Worm (Caenorhabditis elegans) whole organism, L4 larva: ENCODE results near the gene F59A6.2.

Source experiments
- F26F4.8 ChIP-seq: fragments of 200-800 bp; sonication (Bioruptor generic); conservative IDR thresholded peaks from 2 replicates; pipeline ENCODE4 v1.3.6; 2022; ENCODE audit warnings: missing genetic modification characterization, missing compliant biosample characterization
- F49E8.2 ChIP-seq: sonication (generic microtip); optimal IDR thresholded peaks from 2 replicates; lab custom pipeline; 2016; ENCODE audit warnings: missing compliant biosample characterization, mild to moderate bottlenecking, missing genetic modification characterization, borderline replicate concordance
- T26A8.4 ChIP-seq: fragments of 200-800 bp; sonication (Bioruptor generic); IDR thresholded peaks from 2 replicates; pipeline ENCODE4 v1.3.6; 2022; ENCODE audit warnings: missing genetic modification characterization, missing compliant biosample characterization
- Y105C5A.15 ChIP-seq: fragments of 200-800 bp; sonication (Bioruptor generic); IDR thresholded peaks from 2 replicates; pipeline ENCODE4 v1.3.6; 2022; ENCODE audit warnings: missing genetic modification characterization, missing compliant biosample characterization
- Y5F2A.4 ChIP-seq: fragments of 200-800 bp; sonication (Bioruptor generic); optimal IDR thresholded peaks from 2 replicates; lab custom pipeline; 2018; ENCODE audit warnings: mild to moderate bottlenecking, missing genetic modification characterization, missing compliant biosample characterization
- aha-1 ChIP-seq: fragments of 150-350 bp; peaks from one replicate; lab custom pipeline; 2014; ENCODE audit warnings: missing biosample characterization, missing genetic modification characterization
- ama-1 ChIP-seq: fragments of 150-350 bp; optimal IDR thresholded peaks from 2 replicates; lab custom pipeline; 2014; ENCODE audit warnings: inconsistent platforms, mixed read lengths
- attf-4 ChIP-seq: sonication (generic microtip); optimal IDR thresholded peaks from 3 replicates; lab custom pipeline; 2017; ENCODE audit warnings: missing biosample characterization, missing genetic modification characterization
- ceh-20 ChIP-seq: fragments of 200-800 bp; sonication (Bioruptor generic); IDR thresholded peaks from 2 replicates; pipeline ENCODE4 v1.3.6; 2022; ENCODE audit warnings: missing genetic modification reagents, missing genetic modification characterization, missing compliant biosample characterization
- ceh-28 ChIP-seq: fragments of 150-350 bp; optimal IDR thresholded peaks from 2 replicates; lab custom pipeline; 2014; ENCODE audit warnings: missing biosample characterization, missing genetic modification reagents, missing genetic modification characterization
- ceh-32 ChIP-seq: sonication (generic microtip); optimal IDR thresholded peaks from 2 replicates; lab custom pipeline; 2016; ENCODE audit warnings: mild to moderate bottlenecking, missing genetic modification characterization, missing compliant biosample characterization; ENCODE audit not compliant: poor library complexity
- ces-1 ChIP-seq: fragments of 150-350 bp; sonication (generic microtip); optimal IDR thresholded peaks from 4 replicates; lab custom pipeline; 2014; ENCODE audit warnings: missing biosample characterization, missing genetic modification reagents, missing genetic modification characterization
- daf-16 ChIP-seq, 3 experiments: sonication (generic microtip); optimal IDR thresholded peaks; 2 replicates each; lab custom pipeline; 2016 to 2017; ENCODE audit warnings: missing genetic modification characterization in 3 of 3, missing genetic modification reagents in 3 of 3, mild to moderate bottlenecking in 2 of 3, missing compliant biosample characterization in 2 of 3, missing biosample characterization in 1 of 3, moderate library complexity in 1 of 3
- dmd-8 ChIP-seq: fragments of 200-800 bp; sonication (Bioruptor generic); IDR thresholded peaks from 2 replicates; pipeline ENCODE4 v1.3.6; 2022; ENCODE audit warnings: missing genetic modification characterization, missing compliant biosample characterization
- dpl-1 ChIP-seq: fragments of 150-350 bp; optimal IDR thresholded peaks from 2 replicates; lab custom pipeline; 2014; ENCODE audit warnings: missing biosample characterization, missing genetic modification reagents, missing genetic modification characterization
- duxl-1 ChIP-seq: sonication (generic microtip); optimal IDR thresholded peaks from 2 replicates; lab custom pipeline; 2016; ENCODE audit warnings: mild to moderate bottlenecking, missing genetic modification characterization, moderate library complexity, missing compliant biosample characterization; ENCODE audit not compliant: poor library complexity
- dve-1 ChIP-seq: sonication (generic microtip); optimal IDR thresholded peaks from 2 replicates; lab custom pipeline; 2017; ENCODE audit warnings: antibody characterized with exemption, mild to moderate bottlenecking, missing genetic modification characterization, missing compliant biosample characterization; ENCODE audit not compliant: insufficient read depth
- egl-27 ChIP-seq: sonication (generic microtip); optimal IDR thresholded peaks from 3 replicates; lab custom pipeline; 2017; ENCODE audit warnings: missing biosample characterization, missing genetic modification reagents, missing genetic modification characterization
- hif-1 ChIP-seq, 2 experiments: sonication (generic microtip); optimal IDR thresholded peaks; 2 replicates each; lab custom pipeline; 2016 to 2017; ENCODE audit warnings: missing compliant biosample characterization in 2 of 2, missing genetic modification characterization in 2 of 2, missing genetic modification reagents in 2 of 2, missing genotype in 2 of 2, mild to moderate bottlenecking in 1 of 2
- hmg-1.1 ChIP-seq: fragments of 200-800 bp; sonication (Bioruptor generic); IDR thresholded peaks from 2 replicates; pipeline ENCODE4 v1.3.6; 2022; ENCODE audit warnings: missing genetic modification reagents, missing genetic modification characterization, missing compliant biosample characterization
- jun-1 ChIP-seq: fragments of 150-350 bp; optimal IDR thresholded peaks from 2 replicates; lab custom pipeline; 2014; ENCODE audit warnings: missing biosample characterization, missing genetic modification reagents, missing genetic modification characterization
- lin-1 ChIP-seq: fragments of 200-800 bp; sonication (Bioruptor generic); IDR thresholded peaks from 2 replicates; pipeline ENCODE4 v1.3.6; 2022; ENCODE audit warnings: missing genetic modification reagents, missing genetic modification characterization, missing compliant biosample characterization
- lin-29 ChIP-seq: fragments of 200-800 bp; sonication (Bioruptor generic); IDR thresholded peaks from 2 replicates; pipeline ENCODE4 v1.3.6; 2022; ENCODE audit warnings: missing genetic modification reagents, missing genetic modification characterization, missing compliant biosample characterization
- lin-38 ChIP-seq: fragments of 200-800 bp; sonication (Bioruptor generic); IDR thresholded peaks from 2 replicates; pipeline ENCODE4 v1.3.6; 2022; ENCODE audit warnings: missing genetic modification reagents, missing genetic modification characterization, missing compliant biosample characterization
- lin-39 ChIP-seq: fragments of 150-350 bp; optimal IDR thresholded peaks from 2 replicates; lab custom pipeline; 2014; ENCODE audit warnings: missing biosample characterization, missing genetic modification reagents, missing genetic modification characterization
- lsy-2 ChIP-seq, 2 experiments: fragments of 150-350 bp in 1 of 2; sonication (generic microtip) in 1 of 2; optimal IDR thresholded peaks; 2 replicates each; lab custom pipeline; 2014 to 2017; ENCODE audit warnings: missing biosample characterization in 2 of 2, missing genetic modification characterization in 2 of 2
- madf-9 ChIP-seq: fragments of 200-800 bp; sonication (Bioruptor generic); conservative IDR thresholded peaks from 2 replicates; pipeline ENCODE4 v1.3.6; 2022; ENCODE audit warnings: missing genetic modification reagents, missing genetic modification characterization, missing compliant biosample characterization
- mdl-1 ChIP-seq, 2 experiments: fragments of 150-350 bp in 1 of 2; sonication (generic microtip) in 1 of 2; optimal IDR thresholded peaks; 2 replicates each; lab custom pipeline; 2014 to 2017; ENCODE audit warnings: missing biosample characterization in 2 of 2, missing genetic modification characterization in 2 of 2
- mes-2 ChIP-seq: sonication (generic microtip); optimal IDR thresholded peaks from 2 replicates; lab custom pipeline; 2016; ENCODE audit warnings: missing genotype, mild to moderate bottlenecking, missing genetic modification characterization, missing compliant biosample characterization; ENCODE audit not compliant: poor library complexity, severe bottlenecking
- nhr-28 ChIP-seq: fragments of 150-350 bp; optimal IDR thresholded peaks from 2 replicates; lab custom pipeline; 2014; ENCODE audit warnings: missing biosample characterization, missing genetic modification characterization
- nhr-42 ChIP-seq: fragments of 200-800 bp; sonication (Bioruptor generic); IDR thresholded peaks from 2 replicates; pipeline ENCODE4 v1.3.6; 2022; ENCODE audit warnings: missing genetic modification characterization, missing compliant biosample characterization
- nhr-48 ChIP-seq: sonication (generic microtip); optimal IDR thresholded peaks from 2 replicates; lab custom pipeline; 2016; ENCODE audit warnings: mild to moderate bottlenecking, missing genetic modification characterization, missing compliant biosample characterization
- nhr-76 ChIP-seq: fragments of 150-350 bp; optimal IDR thresholded peaks from 2 replicates; lab custom pipeline; 2014; ENCODE audit warnings: missing biosample characterization, missing genetic modification characterization
- nhr-77 ChIP-seq: fragments of 150-350 bp; optimal IDR thresholded peaks from 2 replicates; lab custom pipeline; 2014; ENCODE audit warnings: missing biosample characterization, missing genetic modification characterization
- saeg-2 ChIP-seq: fragments of 200-800 bp; sonication (Bioruptor generic); IDR thresholded peaks from 2 replicates; pipeline ENCODE4 v1.3.6; 2022; ENCODE audit warnings: missing genetic modification reagents, missing genetic modification characterization, missing compliant biosample characterization
- set-16 ChIP-seq: fragments of 200-800 bp; sonication (Bioruptor generic); IDR thresholded peaks from 2 replicates; pipeline ENCODE4 v1.3.6; 2022; ENCODE audit warnings: missing genetic modification reagents, missing genetic modification characterization, missing compliant biosample characterization
- snpc-1.2 ChIP-seq: fragments of 200-800 bp; sonication (Bioruptor generic); IDR thresholded peaks from 2 replicates; pipeline ENCODE4 v1.3.6; 2022; ENCODE audit warnings: missing genetic modification reagents, missing genetic modification characterization, missing compliant biosample characterization
- spr-1 ChIP-seq: sonication (generic microtip); optimal IDR thresholded peaks from 2 replicates; lab custom pipeline; 2016; ENCODE audit warnings: mild to moderate bottlenecking, missing genetic modification characterization, missing compliant biosample characterization
- tra-1 ChIP-seq: fragments of 200-800 bp; sonication (Bioruptor generic); IDR thresholded peaks from 2 replicates; pipeline ENCODE4 v1.3.6; 2022; ENCODE audit warnings: missing genetic modification reagents, missing genetic modification characterization, missing compliant biosample characterization
- unc-62 ChIP-seq, 3 experiments: fragments of 150-350 bp in 1 of 3; sonication (generic microtip); optimal IDR thresholded peaks in 2 of 3; peaks in 1 of 3; 1 replicate in 1 of 3; 2 replicates in 2 of 3; lab custom pipeline; 2014 to 2017; ENCODE audit warnings: missing biosample characterization in 3 of 3, missing genetic modification characterization in 3 of 3, missing genetic modification reagents in 3 of 3, missing genotype in 1 of 3
- zfp-2 ChIP-seq: sonication (generic microtip); optimal IDR thresholded peaks from 2 replicates; lab custom pipeline; 2016; ENCODE audit warnings: mild to moderate bottlenecking, missing genetic modification characterization, missing compliant biosample characterization
- zip-11 ChIP-seq: fragments of 200-800 bp; sonication (Bioruptor generic); IDR thresholded peaks from 2 replicates; pipeline ENCODE4 v1.3.6; 2022; ENCODE audit warnings: missing genetic modification characterization, missing compliant biosample characterization
- zip-2 ChIP-seq: fragments of 150-350 bp; optimal IDR thresholded peaks from 2 replicates; lab custom pipeline; 2014; ENCODE audit warnings: missing biosample characterization, missing genetic modification characterization

Gene F59A6.2

DNA sequence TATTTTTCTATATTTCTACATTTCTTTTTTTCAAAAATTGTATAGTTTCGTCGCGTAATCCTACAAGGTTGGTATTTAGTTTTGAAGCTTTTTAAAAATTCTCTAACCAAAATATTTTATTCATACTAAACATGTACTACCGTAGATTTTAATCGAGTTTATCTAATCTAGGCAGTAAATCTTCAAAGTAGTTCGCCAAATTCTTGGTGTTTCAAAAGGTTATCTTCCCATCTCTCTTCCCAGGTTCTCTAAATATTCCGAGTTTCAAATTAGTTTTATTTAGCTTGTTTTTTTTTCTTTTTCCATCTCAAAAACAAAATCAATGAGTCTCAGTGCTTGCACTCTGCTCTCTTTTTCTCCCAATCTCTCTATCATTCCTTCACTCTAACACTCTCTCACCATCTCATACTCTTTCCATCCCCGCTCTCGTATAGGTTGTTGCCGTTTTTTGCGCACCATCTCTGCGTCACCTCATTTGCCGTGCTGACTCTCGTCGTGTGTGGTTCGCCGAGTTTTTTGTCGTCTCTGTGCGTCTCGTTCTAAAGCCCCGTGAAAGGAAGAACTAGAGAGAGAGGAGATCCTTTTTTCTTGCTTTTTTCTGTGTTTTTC lies 2.6 kb downstream of the F59A6.2 start (continued):
- TF ChIP-seq lin-29 (GFP tag; lab: Robert Waterston, UW) = no peak
- peak; percentile 89 for TF ChIP-seq hmg-1.1 (GFP tag; lab: Robert Waterston, UW)
- TF ChIP-seq lsy-2 (tag; optimal IDR thresholded peaks at IDR 0.05; lab: Kevin White, UChicago) = peak; percentile 57 to 76
- peak; percentile 11 to 19 for TF ChIP-seq daf-16 (GFP tag; optimal IDR thresholded peaks at IDR 0.05; lab: Kevin White, UChicago)
- TF ChIP-seq daf-16 (tag; optimal IDR thresholded peaks at IDR 0.05; lab: Kevin White, UChicago) = peak; percentile 74
- TF ChIP-seq lin-39 (tag; lab: Kevin White, UChicago) = no peak
- TF ChIP-seq tra-1 (GFP tag; lab: Robert Waterston, UW) = 0 out of 2 replicates have a peak, but pooled peaks have one; percentile 3
- no peak for TF ChIP-seq zip-11 (GFP tag; lab: Robert Waterston, UW)
- peak; percentile 35 for TF ChIP-seq spr-1 (tag; lab: Kevin White, UChicago)
- TF ChIP-seq duxl-1 (tag; lab: Kevin White, UChicago) = peak; percentile 12
- TF ChIP-seq dve-1 = peak; percentile 78
- TF ChIP-seq F49E8.2 = no peak
- TF ChIP-seq madf-9 (GFP tag; lab: Robert Waterston, UW) = 0 out of 2 replicates have a peak, but pooled peaks have one; percentile 5
- no peak for TF ChIP-seq ceh-32 (tag; lab: Kevin White, UChicago)
- TF ChIP-seq zfp-2 (tag; lab: Kevin White, UChicago) = no peak

DNA sequence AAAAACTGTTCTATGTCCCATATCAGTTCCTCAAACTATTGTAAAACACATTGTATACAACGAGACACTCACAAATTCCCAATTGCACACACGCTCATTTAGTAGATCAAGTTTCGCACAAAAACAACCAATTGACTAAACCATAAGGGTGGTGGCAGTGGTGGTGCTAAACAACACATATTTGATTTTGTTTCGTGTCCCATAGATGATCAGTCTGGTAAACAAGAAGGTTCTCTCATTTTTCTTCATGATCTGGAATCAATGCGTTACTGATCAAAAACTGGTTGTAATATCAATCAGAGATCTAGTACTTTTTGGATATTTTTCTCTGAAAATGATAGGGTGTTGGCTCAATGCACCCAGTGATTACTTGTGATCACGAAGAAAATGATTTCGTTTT lies 4.1 kb downstream of the F59A6.2 start:
- TF ChIP-seq ceh-28 (tag; lab: Kevin White, UChicago) = no peak
- no peak for TF ChIP-seq nhr-76
- peak in 1 of 2 experiments; percentile 77 for TF ChIP-seq unc-62 (GFP tag; optimal IDR thresholded peaks at IDR 0.05 in 1 of 2; lab: Kevin White, UChicago)
- TF ChIP-seq unc-62 (tag; optimal IDR thresholded peaks at IDR 0.05; lab: Kevin White, UChicago) = no peak
- TF ChIP-seq aha-1 (tag; lab: Kevin White, UChicago) = peak; percentile 24

DNA sequence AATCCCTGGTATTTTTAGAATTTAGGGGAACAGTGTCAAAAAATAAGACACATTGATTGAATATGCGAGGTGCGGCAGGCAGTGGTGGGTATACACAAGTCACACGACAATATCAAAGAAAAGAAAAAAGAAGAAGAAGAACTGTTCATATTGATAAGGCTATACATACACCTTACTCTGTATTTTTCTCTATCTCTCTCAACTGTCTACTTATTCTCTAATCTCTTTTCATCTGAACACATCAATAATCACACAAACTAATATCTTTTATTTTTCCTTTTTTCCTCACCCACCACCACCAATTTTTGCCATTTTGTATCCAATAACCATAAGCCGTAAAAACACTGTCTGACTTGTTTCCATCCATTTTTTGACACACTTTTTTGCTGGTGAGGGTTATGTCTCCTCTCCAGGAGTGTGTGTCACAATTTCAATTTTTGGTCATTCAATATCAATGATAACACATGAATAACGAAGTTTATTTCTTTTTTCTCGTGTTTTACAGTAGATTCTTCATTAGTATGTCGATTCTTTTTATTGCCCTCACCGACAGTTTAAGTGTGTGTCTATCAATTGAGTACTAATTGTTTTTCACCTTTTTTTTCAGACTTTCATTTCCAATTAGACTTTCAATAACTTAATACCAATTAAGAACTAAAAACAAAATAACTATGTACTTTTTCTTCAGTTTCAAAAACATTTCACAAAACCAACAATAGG lies 5.0 kb downstream of the F59A6.2 start:
- no peak for TF ChIP-seq saeg-2 (GFP tag; lab: Robert Waterston, UW)
- no peak for TF ChIP-seq ces-1 (GFP tag; lab: Kevin White, UChicago)
- TF ChIP-seq lin-1 (GFP tag; lab: Robert Waterston, UW) = peak; percentile 54; the same call in 1 of the 2 replicates
- no peak for TF ChIP-seq T26A8.4 (GFP tag; lab: Robert Waterston, UW)
- no peak for TF ChIP-seq spr-1 (tag; lab: Kevin White, UChicago)
- no peak for TF ChIP-seq dpl-1
- TF ChIP-seq aha-1 (tag; lab: Kevin White, UChicago) = no peak
- TF ChIP-seq snpc-1.2 (GFP tag; lab: Robert Waterston, UW) = no peak
- TF ChIP-seq lin-38 (GFP tag; lab: Robert Waterston, UW) = no peak
- TF ChIP-seq hmg-1.1 (GFP tag; lab: Robert Waterston, UW) = no peak
- no peak for TF ChIP-seq ceh-20 (GFP tag; lab: Robert Waterston, UW)
- TF ChIP-seq mes-2 (tag; lab: Kevin White, UChicago) = no peak
- TF ChIP-seq lsy-2 (tag; optimal IDR thresholded peaks at IDR 0.05; lab: Kevin White, UChicago) = peak in 1 of 2 experiments; percentile 25
- no peak for TF ChIP-seq zip-11 (GFP tag; lab: Robert Waterston, UW)
- TF ChIP-seq zfp-2 (tag; lab: Kevin White, UChicago) = no peak
- no peak for TF ChIP-seq zip-2 (tag; lab: Kevin White, UChicago)
- TF ChIP-seq ama-1 (lab: Kevin White, UChicago) = no peak
- no peak for TF ChIP-seq nhr-42 (GFP tag; lab: Robert Waterston, UW)
- no peak for TF ChIP-seq hif-1 (tag; optimal IDR thresholded peaks at IDR 0.05; lab: Kevin White, UChicago)
- TF ChIP-seq nhr-76 = peak; percentile 4
- no peak for TF ChIP-seq F26F4.8
- peak; percentile 25 for TF ChIP-seq nhr-48 (tag; lab: Kevin White, UChicago)
- TF ChIP-seq tra-1 (GFP tag; lab: Robert Waterston, UW) = no peak
- no peak for TF ChIP-seq set-16
- TF ChIP-seq Y105C5A.15 = no peak
- peak; percentile 83 for TF ChIP-seq nhr-28 (tag; lab: Kevin White, UChicago)
- TF ChIP-seq dmd-8 (GFP tag; lab: Robert Waterston, UW) = no peak
- TF ChIP-seq attf-4 (tag; lab: Kevin White, UChicago) = no peak
- TF ChIP-seq Y5F2A.4 = no peak
- TF ChIP-seq nhr-77 (tag; lab: Kevin White, UChicago) = no peak
- TF ChIP-seq egl-27 (tag; lab: Kevin White, UChicago) = no peak
- TF ChIP-seq mdl-1 (tag; optimal IDR thresholded peaks at IDR 0.05; lab: Kevin White, UChicago) = peak in 1 of 2 experiments; percentile 42
- no peak for TF ChIP-seq jun-1
